Worm (Caenorhabditis elegans): ENCODE results near the gene T09A12.8.

DNA sequence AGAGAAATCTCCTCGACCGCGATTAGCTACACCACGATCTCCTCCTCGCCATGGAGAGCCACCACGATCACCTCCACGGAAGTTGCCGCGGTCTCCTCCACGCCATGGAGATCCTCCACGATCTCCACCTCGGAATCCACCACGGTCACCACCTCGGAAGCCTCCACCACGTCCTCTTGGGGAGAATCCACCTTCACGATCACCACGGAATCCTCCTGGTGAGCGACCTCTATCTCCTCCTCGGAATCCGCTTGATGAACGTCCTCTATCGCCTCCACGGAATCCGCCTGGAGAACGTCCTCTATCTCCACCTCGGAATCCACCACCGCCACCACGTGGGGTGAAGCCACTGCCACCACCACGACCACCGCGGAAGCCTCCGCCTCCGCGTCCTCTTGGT lies 45.6 kb upstream of the T09A12.8 start:
- no peak for TF ChIP-seq dmd-4 (tag; optimal IDR thresholded peaks at IDR 0.05; ENCODE audit: borderline replicate concordance)
- TF ChIP-seq sdc-2 (tag; optimal IDR thresholded peaks at IDR 0.05), result no peak
- TF ChIP-seq pqm-1 (tag; optimal IDR thresholded peaks at IDR 0.05), result no peak
- TF ChIP-seq npax-4 (tag; optimal IDR thresholded peaks at IDR 0.05), result no peak
- TF ChIP-seq tbx-2 (tag; optimal IDR thresholded peaks at IDR 0.05), result no peak
- TF ChIP-seq ceh-19 (GFP tag; optimal IDR thresholded peaks at IDR 0.05), result no peak
- TF ChIP-seq ceh-14 (tag; optimal IDR thresholded peaks at IDR 0.05), result no peak
- TF ChIP-seq pha-4 (tag; optimal IDR thresholded peaks at IDR 0.05), result no peak
- TF ChIP-seq T23F11.4 (GFP tag; optimal IDR thresholded peaks at IDR 0.05), result no peak
- TF ChIP-seq hlh-30 (tag; optimal IDR thresholded peaks at IDR 0.05; ENCODE audit: insufficient read depth), result no peak
- TF ChIP-seq ama-1 (optimal IDR thresholded peaks at IDR 0.05), result no peak
- no peak for TF ChIP-seq lim-6 (tag; optimal IDR thresholded peaks at IDR 0.05)
- TF ChIP-seq pat-9 (tag; optimal IDR thresholded peaks at IDR 0.05), result no peak
